Worm (Caenorhabditis elegans) whole organism, L2 larva: Measurements from ENCODE around the gene Y69H2.15.

Source experiments
- C34F6.9 ChIP-seq: fragments of 150-350 bp; optimal IDR thresholded peaks from 2 replicates; lab custom pipeline; 2014; ENCODE audit warnings: missing biosample characterization, missing genetic modification characterization
- F13H6.1 ChIP-seq: sonication (generic microtip); optimal IDR thresholded peaks from 2 replicates; lab custom pipeline; 2016; ENCODE audit warnings: missing genetic modification characterization, missing compliant biosample characterization
- R02D3.7 ChIP-seq: fragments of 150-350 bp; optimal IDR thresholded peaks from 2 replicates; lab custom pipeline; 2014; ENCODE audit warnings: missing biosample characterization, missing genetic modification characterization
- Y55F3AM.14 ChIP-seq: fragments of 200-800 bp; sonication (Bioruptor generic); optimal IDR thresholded peaks from 2 replicates; lab custom pipeline; 2018; ENCODE audit warnings: mild to moderate bottlenecking, missing genetic modification characterization, missing compliant biosample characterization
- ZK546.5 ChIP-seq: sonication (generic microtip); optimal IDR thresholded peaks from 2 replicates; lab custom pipeline; 2017; ENCODE audit warnings: missing biosample characterization, missing genetic modification characterization
- alr-1 ChIP-seq: fragments of 150-350 bp; optimal IDR thresholded peaks from 2 replicates; lab custom pipeline; 2014; ENCODE audit warnings: missing biosample characterization, missing genetic modification characterization
- ama-1 ChIP-seq: fragments of 150-350 bp; optimal IDR thresholded peaks from 2 replicates; lab custom pipeline; 2018; ENCODE audit warnings: inconsistent platforms
- blmp-1 ChIP-seq: sonication (generic microtip); optimal IDR thresholded peaks from 2 replicates; lab custom pipeline; 2017; ENCODE audit warnings: missing genetic modification characterization, mild to moderate bottlenecking, missing compliant biosample characterization, antibody characterized with exemption, moderate library complexity; ENCODE audit not compliant: insufficient read depth
- ceh-16 ChIP-seq: fragments of 150-350 bp; optimal IDR thresholded peaks from 2 replicates; lab custom pipeline; 2014; ENCODE audit warnings: missing biosample characterization, missing genetic modification characterization
- ceh-82 ChIP-seq: fragments of 150-350 bp; optimal IDR thresholded peaks from 2 replicates; lab custom pipeline; 2014; ENCODE audit warnings: missing biosample characterization, missing genetic modification characterization
- crh-2 ChIP-seq: sonication (generic microtip); optimal IDR thresholded peaks from 2 replicates; lab custom pipeline; 2017; ENCODE audit warnings: missing biosample characterization, missing genetic modification characterization
- dmd-4 ChIP-seq: sonication (generic microtip); optimal IDR thresholded peaks from 2 replicates; lab custom pipeline; 2017; ENCODE audit warnings: missing biosample characterization, missing genetic modification characterization
- egl-27 ChIP-seq: sonication (generic microtip); optimal IDR thresholded peaks from 3 replicates; lab custom pipeline; 2017; ENCODE audit warnings: missing biosample characterization, missing genetic modification reagents, missing genetic modification characterization
- elt-1 ChIP-seq: fragments of 150-350 bp; optimal IDR thresholded peaks from 2 replicates; lab custom pipeline; 2014; ENCODE audit warnings: missing biosample characterization, missing genetic modification characterization
- elt-3 ChIP-seq: sonication (generic microtip); optimal IDR thresholded peaks from 2 replicates; lab custom pipeline; 2017; ENCODE audit warnings: missing biosample characterization, missing genetic modification characterization
- gmeb-1 ChIP-seq: fragments of 150-350 bp; optimal IDR thresholded peaks from 2 replicates; lab custom pipeline; 2014; ENCODE audit warnings: missing biosample characterization, missing genetic modification characterization
- lin-11 ChIP-seq: fragments of 150-350 bp; sonication (generic microtip); optimal IDR thresholded peaks from 2 replicates; lab custom pipeline; 2014; ENCODE audit warnings: missing biosample characterization, missing genetic modification characterization, inconsistent platforms, mixed read lengths
- lin-13 ChIP-seq: fragments of 150-350 bp; optimal IDR thresholded peaks from 2 replicates; lab custom pipeline; 2014; ENCODE audit warnings: missing biosample characterization, missing genetic modification reagents, missing genetic modification characterization
- lin-39 ChIP-seq: fragments of 150-350 bp; optimal IDR thresholded peaks from 2 replicates; lab custom pipeline; 2014; ENCODE audit warnings: missing biosample characterization, missing genetic modification reagents, missing genetic modification characterization
- lsy-2 ChIP-seq, 2 experiments: fragments of 150-350 bp in 1 of 2; sonication (generic microtip) in 1 of 2; optimal IDR thresholded peaks; 2 replicates each; lab custom pipeline; 2014 to 2017; ENCODE audit warnings: missing biosample characterization in 2 of 2, missing genetic modification characterization in 2 of 2
- mab-5 ChIP-seq: fragments of 150-350 bp; optimal IDR thresholded peaks from 2 replicates; lab custom pipeline; 2014; ENCODE audit warnings: missing biosample characterization, missing genetic modification characterization
- mbf-1 ChIP-seq: sonication (generic microtip); optimal IDR thresholded peaks from 2 replicates; lab custom pipeline; 2017; ENCODE audit warnings: missing biosample characterization, missing genetic modification characterization
- mdl-1 ChIP-seq, 2 experiments: fragments of 150-350 bp in 1 of 2; sonication (generic microtip) in 1 of 2; optimal IDR thresholded peaks; 2 replicates each; lab custom pipeline; 2017; ENCODE audit warnings: missing biosample characterization in 2 of 2, missing genetic modification characterization in 2 of 2
- nhr-11 ChIP-seq: fragments of 150-350 bp; optimal IDR thresholded peaks from 2 replicates; lab custom pipeline; 2014; ENCODE audit warnings: missing biosample characterization, missing genetic modification characterization
- nhr-12 ChIP-seq: fragments of 150-350 bp; optimal IDR thresholded peaks from 2 replicates; lab custom pipeline; 2014; ENCODE audit warnings: missing biosample characterization, missing genetic modification characterization
- nhr-129 ChIP-seq: fragments of 150-350 bp; optimal IDR thresholded peaks from 2 replicates; lab custom pipeline; 2014; ENCODE audit warnings: missing biosample characterization, missing genetic modification characterization
- nhr-23 ChIP-seq: fragments of 150-350 bp; optimal IDR thresholded peaks from 2 replicates; lab custom pipeline; 2014; ENCODE audit warnings: missing biosample characterization, missing genetic modification reagents, missing genetic modification characterization
- nhr-237 ChIP-seq: fragments of 150-350 bp; optimal IDR thresholded peaks from 2 replicates; lab custom pipeline; 2014; ENCODE audit warnings: missing biosample characterization, missing genetic modification characterization
- nhr-25 ChIP-seq: fragments of 150-350 bp; sonication (generic microtip); optimal IDR thresholded peaks from 3 replicates; lab custom pipeline; 2014; ENCODE audit warnings: missing biosample characterization, missing genetic modification characterization
- nhr-6 ChIP-seq: fragments of 150-350 bp; optimal IDR thresholded peaks from 2 replicates; lab custom pipeline; 2014; ENCODE audit warnings: missing biosample characterization, missing genetic modification characterization
- nhr-77 ChIP-seq: fragments of 150-350 bp; optimal IDR thresholded peaks from 2 replicates; lab custom pipeline; 2014; ENCODE audit warnings: missing biosample characterization, missing genetic modification characterization
- peb-1 ChIP-seq: fragments of 150-350 bp; optimal IDR thresholded peaks from 2 replicates; lab custom pipeline; 2014; ENCODE audit warnings: missing biosample characterization, missing genetic modification characterization
- sem-4 ChIP-seq: fragments of 150-350 bp; optimal IDR thresholded peaks from 2 replicates; lab custom pipeline; 2014; ENCODE audit warnings: missing biosample characterization, missing genetic modification reagents, missing genetic modification characterization
- sma-3 ChIP-seq: sonication (generic microtip); optimal IDR thresholded peaks from 2 replicates; lab custom pipeline; 2016; ENCODE audit warnings: missing genetic modification reagents, missing genetic modification characterization, missing compliant biosample characterization
- sma-9 ChIP-seq, 2 experiments: fragments of 150-350 bp in 1 of 2; sonication (generic microtip) in 1 of 2; optimal IDR thresholded peaks; 2 replicates each; lab custom pipeline; 2014 to 2016; ENCODE audit warnings: missing genetic modification characterization in 2 of 2, mild to moderate bottlenecking in 1 of 2, missing biosample characterization in 1 of 2, missing compliant biosample characterization in 1 of 2, missing genetic modification reagents in 1 of 2, moderate library complexity in 1 of 2
- snpc-4 ChIP-seq: fragments of 150-350 bp; optimal IDR thresholded peaks from 2 replicates; lab custom pipeline; 2014; ENCODE audit warnings: missing biosample characterization, missing genetic modification characterization
- unc-39 ChIP-seq: fragments of 150-350 bp; optimal IDR thresholded peaks from 2 replicates; lab custom pipeline; 2014; ENCODE audit warnings: missing biosample characterization, missing genetic modification characterization
- unc-62 ChIP-seq: fragments of 150-350 bp; optimal IDR thresholded peaks from 2 replicates; lab custom pipeline; 2014; ENCODE audit warnings: missing biosample characterization, missing genetic modification reagents, missing genetic modification characterization
- zag-1 ChIP-seq: fragments of 150-350 bp; optimal IDR thresholded peaks from 2 replicates; lab custom pipeline; 2014; ENCODE audit warnings: missing biosample characterization, missing genetic modification characterization
- ztf-1 ChIP-seq: fragments of 200-800 bp; sonication (Bioruptor generic); conservative IDR thresholded peaks from 2 replicates; pipeline ENCODE4 v1.3.6; 2022; ENCODE audit warnings: missing genetic modification characterization, missing compliant biosample characterization
- ztf-11 ChIP-seq: sonication (generic microtip); optimal IDR thresholded peaks from 2 replicates; lab custom pipeline; 2017; ENCODE audit warnings: missing biosample characterization, missing genetic modification characterization
- ztf-4 ChIP-seq: fragments of 150-350 bp; optimal IDR thresholded peaks from 2 replicates; lab custom pipeline; 2014; ENCODE audit warnings: missing biosample characterization, missing genetic modification characterization

The Y69H2.15 gene

DNA sequence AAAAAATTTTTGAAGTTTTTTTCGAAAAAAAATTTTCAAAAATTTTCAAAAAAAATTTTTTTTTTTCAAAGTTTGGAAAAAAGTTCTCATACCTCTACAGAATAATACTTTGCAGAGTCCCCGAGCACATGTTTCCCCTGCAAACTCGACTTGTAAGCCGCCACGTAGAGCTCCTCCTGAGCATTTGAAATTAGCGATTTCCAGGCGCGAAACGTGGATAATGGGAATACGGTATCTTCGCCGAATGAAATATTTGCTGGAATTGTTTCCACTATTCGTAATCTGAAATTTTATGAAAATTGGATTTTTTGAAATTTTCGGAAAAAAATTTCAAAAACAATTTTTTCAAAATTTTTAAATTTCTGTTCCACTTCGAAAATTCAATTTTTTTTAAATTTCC lies 50.5 kb downstream of the Y69H2.15 start:
- TF ChIP-seq ztf-1 (GFP tag; lab: Robert Waterston, UW) (no peak), sma-3 (GFP tag; lab: Kevin White, UChicago) (no peak), nhr-237 (tag; lab: Kevin White, UChicago) (no peak), gmeb-1 (no peak), ceh-16 (tag; lab: Kevin White, UChicago) (no peak), zag-1 (tag; lab: Kevin White, UChicago) (no peak), elt-1 (tag; lab: Kevin White, UChicago) (no peak), mbf-1 (tag; lab: Kevin White, UChicago) (no peak), mdl-1 (tag; optimal IDR thresholded peaks at IDR 0.05; lab: Kevin White, UChicago) (no peak), C34F6.9 (tag; lab: Kevin White, UChicago) (no peak), R02D3.7 (no peak), unc-62 (GFP tag; lab: Kevin White, UChicago) (no peak), alr-1 (no peak), F13H6.1 (tag; lab: Kevin White, UChicago) (no peak)

DNA sequence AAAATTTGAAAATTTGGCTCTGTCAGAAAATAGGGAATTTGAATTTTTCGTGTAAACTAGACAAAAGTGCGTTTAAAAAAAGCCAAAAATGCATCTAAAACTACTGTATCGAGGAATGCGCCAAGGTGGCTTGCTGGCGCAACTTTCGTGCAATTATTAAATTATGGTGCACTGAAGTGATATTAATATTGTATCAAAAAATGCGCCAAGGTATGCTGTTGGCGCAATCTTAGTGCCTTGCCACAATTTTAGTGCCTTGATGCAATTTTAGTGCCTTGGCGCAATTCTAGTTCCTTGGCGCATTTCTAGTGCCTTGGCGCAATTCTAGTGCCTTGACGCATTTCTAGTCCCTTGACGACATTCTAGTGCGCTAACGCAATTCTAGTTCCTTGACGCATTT lies 51.6 kb downstream of the Y69H2.15 start:
- TF ChIP-seq lin-39 (no peak), dmd-4 (no peak), ceh-16 (tag; lab: Kevin White, UChicago) (no peak), gmeb-1 (no peak), sma-9 (GFP tag; optimal IDR thresholded peaks at IDR 0.05; lab: Kevin White, UChicago) (no peak), sma-9 (tag; optimal IDR thresholded peaks at IDR 0.05; lab: Kevin White, UChicago) (no peak), crh-2 (tag; lab: Kevin White, UChicago) (no peak), nhr-237 (tag; lab: Kevin White, UChicago) (no peak)

ce11 chrV:18573199-18573598 lies 53.5 kb downstream of the Y69H2.15 start:
- TF ChIP-seq nhr-11 (tag; lab: Kevin White, UChicago) (no peak), sem-4 (tag; lab: Kevin White, UChicago) (no peak), mab-5 (tag; lab: Kevin White, UChicago) (no peak), ceh-82 (tag; lab: Kevin White, UChicago) (no peak), mbf-1 (tag; lab: Kevin White, UChicago) (no peak), nhr-77 (tag; lab: Kevin White, UChicago) (no peak), nhr-6 (no peak), R02D3.7 (no peak), nhr-237 (tag; lab: Kevin White, UChicago) (no peak), egl-27 (no peak), ztf-4 (no peak), ZK546.5 (no peak), nhr-129 (tag; lab: Kevin White, UChicago) (no peak), elt-1 (tag; lab: Kevin White, UChicago) (no peak), crh-2 (tag; lab: Kevin White, UChicago) (no peak), nhr-12 (tag; lab: Kevin White, UChicago) (no peak), ztf-11 (no peak), lin-39 (no peak), elt-3 (tag; lab: Kevin White, UChicago) (no peak), snpc-4 (tag; lab: Kevin White, UChicago) (no peak), ama-1 (lab: Kevin White, UChicago) (no peak), lsy-2 (tag; optimal IDR thresholded peaks at IDR 0.05; lab: Kevin White, UChicago) (peak; percentile 26 to 32), nhr-25 (tag; lab: Kevin White, UChicago) (peak; percentile 63), zag-1 (tag; lab: Kevin White, UChicago) (no peak), gmeb-1 (no peak), F13H6.1 (tag; lab: Kevin White, UChicago) (no peak), C34F6.9 (tag; lab: Kevin White, UChicago) (no peak), lin-13 (GFP tag; lab: Kevin White, UChicago) (peak; percentile 54), Y55F3AM.14 (GFP tag; lab: Kevin White, UChicago) (peak; percentile 60), peb-1 (no peak), ztf-1 (GFP tag; lab: Robert Waterston, UW) (0 out of 2 replicates have a peak, but pooled peaks have one; percentile 16), unc-62 (GFP tag; lab: Kevin White, UChicago) (no peak), mdl-1 (tag; optimal IDR thresholded peaks at IDR 0.05; lab: Kevin White, UChicago) (no peak), sma-9 (GFP tag; optimal IDR thresholded peaks at IDR 0.05; lab: Kevin White, UChicago) (no peak), sma-9 (tag; optimal IDR thresholded peaks at IDR 0.05; lab: Kevin White, UChicago) (no peak), lin-11 (tag; lab: Kevin White, UChicago) (no peak), blmp-1 (no peak), ceh-16 (tag; lab: Kevin White, UChicago) (no peak), nhr-23 (tag; lab: Kevin White, UChicago) (no peak), unc-39 (tag; lab: Kevin White, UChicago) (no peak)
- TF ChIP-seq, all 48 proteins: peak for 5
